Fruit fly (Drosophila melanogaster): ENCODE results near the gene CG13023.

The CG13023 gene

DNA sequence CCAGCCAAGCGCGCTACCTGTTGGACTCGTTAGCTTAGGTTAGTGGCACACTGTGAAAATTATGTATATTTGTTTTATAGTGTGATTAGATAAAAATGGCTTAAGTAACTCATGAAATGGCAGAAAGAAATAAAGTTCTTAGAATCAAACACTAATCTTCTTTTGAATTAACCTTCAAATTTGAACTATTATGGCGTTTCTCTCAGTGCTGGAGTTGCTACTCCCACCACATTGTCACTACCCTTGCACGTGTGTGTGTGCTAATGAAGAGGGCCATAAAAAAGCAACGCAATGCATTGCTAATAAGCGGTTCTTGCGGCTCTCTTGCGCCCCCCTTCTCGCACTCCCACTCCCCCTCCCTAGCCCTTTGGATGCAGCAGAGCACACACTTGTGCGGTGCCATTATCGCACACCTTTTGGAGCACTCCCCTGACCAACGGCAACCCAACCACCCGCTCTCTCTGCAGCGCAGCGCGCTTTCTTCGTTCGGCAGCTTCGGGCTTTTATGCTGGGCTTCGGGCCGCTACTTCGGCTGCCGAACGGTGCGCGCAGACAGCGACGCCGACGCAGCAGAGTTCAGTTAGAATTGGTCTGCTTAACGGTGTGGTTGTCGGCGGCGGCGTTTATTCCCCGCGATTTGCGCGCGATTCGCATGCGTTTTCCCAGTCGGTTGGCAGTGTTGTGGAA lies 36.4 kb downstream of the CG13023 start (continued):
- TF ChIP-seq CG9727 (GFP tag; optimal IDR thresholded peaks at IDR 0.05) (peak; percentile 85), pros (GFP tag; optimal IDR thresholded peaks at IDR 0.05) (peak; percentile 92), gsb (GFP tag; IDR thresholded peaks at IDR 0.05) (peak; percentile 51), ttk (GFP tag; IDR thresholded peaks at IDR 0.05) (peak; percentile 94), CG17912 (GFP tag; optimal IDR thresholded peaks at IDR 0.05) (no peak), CG14014 (GFP tag; IDR thresholded peaks at IDR 0.05) (peak; percentile 85), unc-4 (GFP tag; IDR thresholded peaks at IDR 0.05; ENCODE audit: partially characterized antibody) (no peak), CG31224 (GFP tag; IDR thresholded peaks at IDR 0.05) (peak; percentile 64), Six4 (GFP tag; optimal IDR thresholded peaks at IDR 0.05) (peak; percentile 92), row (GFP tag; IDR thresholded peaks at IDR 0.05) (peak; percentile 93), CG7271 (tag; optimal IDR thresholded peaks at IDR 0.05) (peak; percentile 69), lola (GFP tag; optimal IDR thresholded peaks at IDR 0.05) (peak in 1 of 3 experiments; percentile 89), CG7963 (GFP tag; IDR thresholded peaks at IDR 0.05; ENCODE audit: partially characterized antibody) (no peak), Oli (tag; optimal IDR thresholded peaks at IDR 0.05) (peak; percentile 94), CG18011 (GFP tag; optimal IDR thresholded peaks at IDR 0.05) (peak; percentile 58), Xrp1 (GFP tag; IDR thresholded peaks at IDR 0.05) (peak; percentile 95), Ets97D (GFP tag; optimal IDR thresholded peaks at IDR 0.05) (peak; percentile 42), CG17328 (GFP tag; IDR thresholded peaks at IDR 0.05) (peak; percentile 96), Blimp-1 (GFP tag; optimal IDR thresholded peaks at IDR 0.05) (peak; percentile 93), CG10462 (GFP tag; optimal IDR thresholded peaks at IDR 0.05) (peak; percentile 92), Atf-2 (GFP tag; optimal IDR thresholded peaks at IDR 0.05) (peak; percentile 88), shn (GFP tag; optimal IDR thresholded peaks at IDR 0.05) (peak; percentile 80), dpn (GFP tag; optimal IDR thresholded peaks at IDR 0.05) (peak; percentile 86 to 92), D19B (GFP tag; optimal IDR thresholded peaks at IDR 0.05) (peak; percentile 42), CG17385 (GFP tag; optimal IDR thresholded peaks at IDR 0.05) (peak; percentile 88), HHEX (GFP tag; optimal IDR thresholded peaks at IDR 0.05) (peak; percentile 84), exex (tag; optimal IDR thresholded peaks at IDR 0.05) (peak; percentile 53), CG1602 (GFP tag; optimal IDR thresholded peaks at IDR 0.05) (peak; percentile 91), CG10209 (GFP tag; optimal IDR thresholded peaks at IDR 0.05) (peak; percentile 86), CG10321 (GFP tag; IDR thresholded peaks at IDR 0.05) (no peak), kah (GFP tag; optimal IDR thresholded peaks at IDR 0.05) (peak; percentile 74), CG11093 (GFP tag; IDR thresholded peaks at IDR 0.05) (peak; percentile 88), Hr39 (optimal IDR thresholded peaks at IDR 0.05) (no peak), dmrt99B (tag; optimal IDR thresholded peaks at IDR 0.05) (peak; percentile 96), Vsx1 (GFP tag; optimal IDR thresholded peaks at IDR 0.05) (peak; percentile 99), HLHmδ (GFP tag; optimal IDR thresholded peaks at IDR 0.05) (peak; percentile 1), ERR (GFP tag; optimal IDR thresholded peaks at IDR 0.05) (peak; percentile 77), CG5245 (GFP tag; optimal IDR thresholded peaks at IDR 0.05) (peak; percentile 93), CG13287 (GFP tag; IDR thresholded peaks at IDR 0.05; ENCODE audit: partially characterized antibody) (peak; percentile 53; the same call in 1 of the 2 replicates), bbx (GFP tag; IDR thresholded peaks at IDR 0.05; ENCODE audit: partially characterized antibody) (peak; percentile 43; the same call in 1 of the 2 replicates), org-1 (GFP tag; optimal IDR thresholded peaks at IDR 0.05) (peak; percentile 86), danr (GFP tag; IDR thresholded peaks at IDR 0.05) (peak; percentile 87), knrl (GFP tag; IDR thresholded peaks at IDR 0.05; ENCODE audit: partially characterized antibody) (peak; percentile 26; the same call in 1 of the 3 replicates), CG3407 (GFP tag; optimal IDR thresholded peaks at IDR 0.05) (peak; percentile 91), Deaf1 (tag; optimal IDR thresholded peaks at IDR 0.05) (peak; percentile 100), Drgx (GFP tag; IDR thresholded peaks at IDR 0.05) (peak; percentile 90), CG16779 (GFP tag; IDR thresholded peaks at IDR 0.05) (peak; percentile 73), CTCF (GFP tag; optimal IDR thresholded peaks at IDR 0.05) (peak; percentile 56), Sox100B (GFP tag; optimal IDR thresholded peaks at IDR 0.05) (peak; percentile 87)
